Fruit fly (Drosophila melanogaster): ENCODE measurements around the gene CG6067.

The CG6067 gene

dm6 chrX:5965517-5966397 lies 10.3 kb downstream of the CG6067 start, which contains the start of gene Grip (continued):
- TF ChIP-seq eg (GFP tag; IDR thresholded peaks at IDR 0.05) = 0 out of 3 replicates have a peak, but pooled peaks have one; percentile 21
- peak; percentile 62 for TF ChIP-seq Eip78C (GFP tag)
- peak; percentile 22 for TF ChIP-seq acj6 (GFP tag; optimal IDR thresholded peaks at IDR 0.05)
- TF ChIP-seq CG6163 (GFP tag; IDR thresholded peaks at IDR 0.05) = 0 out of 3 replicates have a peak, but pooled peaks have one; percentile 9
- TF ChIP-seq Ets21C (GFP tag; optimal IDR thresholded peaks at IDR 0.05) = no peak
- TF ChIP-seq CG11294 (GFP tag; IDR thresholded peaks at IDR 0.05) = no peak
- TF ChIP-seq CG6276 (GFP tag; optimal IDR thresholded peaks at IDR 0.05) = no peak
- peak; percentile 20 for TF ChIP-seq Ets96B (tag; optimal IDR thresholded peaks at IDR 0.05)
- peak; percentile 45 for TF ChIP-seq CG10631 (GFP tag; optimal IDR thresholded peaks at IDR 0.05)
- peak; percentile 7 for TF ChIP-seq net (GFP tag; optimal IDR thresholded peaks at IDR 0.05)
- no peak for TF ChIP-seq spab (GFP tag; optimal IDR thresholded peaks at IDR 0.05)
- TF ChIP-seq Met (GFP tag; optimal IDR thresholded peaks at IDR 0.05) = peak; percentile 4
- TF ChIP-seq CG3032 (tag; optimal IDR thresholded peaks at IDR 0.05) = peak; percentile 30
- peak; percentile 17 for TF ChIP-seq dsx (GFP tag; optimal IDR thresholded peaks at IDR 0.05; ENCODE audit: poor library complexity, severe bottlenecking)
- TF ChIP-seq CG8632 (GFP tag; optimal IDR thresholded peaks at IDR 0.05) = peak; percentile 6
- TF ChIP-seq Eip93F (GFP tag; optimal IDR thresholded peaks at IDR 0.05) = no peak
- TF ChIP-seq CG3919 (GFP tag; optimal IDR thresholded peaks at IDR 0.05) = peak; percentile 20
- peak; percentile 52 for TF ChIP-seq CG32006 (GFP tag; optimal IDR thresholded peaks at IDR 0.05)
- TF ChIP-seq Blimp-1 (GFP tag; optimal IDR thresholded peaks at IDR 0.05) = no peak
- TF ChIP-seq fd85E (GFP tag; optimal IDR thresholded peaks at IDR 0.05) = no peak
- no peak for TF ChIP-seq Eip75B (GFP tag; optimal IDR thresholded peaks at IDR 0.05)
- no peak for TF ChIP-seq topi (GFP tag; optimal IDR thresholded peaks at IDR 0.05)
- TF ChIP-seq CG8319 (GFP tag; optimal IDR thresholded peaks at IDR 0.05) = no peak
- TF ChIP-seq lz (GFP tag; optimal IDR thresholded peaks at IDR 0.05) = no peak
- TF ChIP-seq Hr39 (GFP tag; optimal IDR thresholded peaks at IDR 0.05) = no peak
- TF ChIP-seq CG4318 (GFP tag; optimal IDR thresholded peaks at IDR 0.05) = no peak
- peak; percentile 25 for TF ChIP-seq CG15336 (GFP tag; IDR thresholded peaks at IDR 0.05)
- no peak for TF ChIP-seq CG7368 (GFP tag; optimal IDR thresholded peaks at IDR 0.05)
- peak; percentile 60 for TF ChIP-seq svp (GFP tag)
- no peak for TF ChIP-seq Lpt (GFP tag; optimal IDR thresholded peaks at IDR 0.05)
- TF ChIP-seq OdsH (GFP tag; optimal IDR thresholded peaks at IDR 0.05) = peak; percentile 7
- TF ChIP-seq dac (GFP tag; optimal IDR thresholded peaks at IDR 0.05) = no peak
- peak; percentile 29 for TF ChIP-seq pdm3 (GFP tag; optimal IDR thresholded peaks at IDR 0.05)
- TF ChIP-seq esn (GFP tag; optimal IDR thresholded peaks at IDR 0.05) = peak; percentile 37
- peak; percentile 35 for TF ChIP-seq achi (GFP tag; optimal IDR thresholded peaks at IDR 0.05)
- no peak for TF ChIP-seq cyc (GFP tag; optimal IDR thresholded peaks at IDR 0.05)
- no peak for TF ChIP-seq CG8119 (GFP tag; IDR thresholded peaks at IDR 0.05)
- TF ChIP-seq salr (GFP tag; optimal IDR thresholded peaks at IDR 0.05) = peak in 1 of 2 experiments; percentile 46
- TF ChIP-seq Sox15 (GFP tag; optimal IDR thresholded peaks at IDR 0.05) = no peak
- TF ChIP-seq Smox (GFP tag; optimal IDR thresholded peaks at IDR 0.05) = no peak
- no peak for TF ChIP-seq vri (GFP tag; optimal IDR thresholded peaks at IDR 0.05)
- TF ChIP-seq Sox14 (GFP tag; optimal IDR thresholded peaks at IDR 0.05) = no peak
- TF ChIP-seq CG10669 (GFP tag; optimal IDR thresholded peaks at IDR 0.05) = no peak
